Worm (Caenorhabditis elegans): Measurements from ENCODE around the gene mut-7.
A peak's percentile ranks its signal among the peaks of the same experiment; 100 is the strongest.

The mut-7 gene

ce11 chrIII:9521410-9522090 lies 20.6 kb downstream of the mut-7 start, which contains the start of the genes clu-1 and prp-40 (continued):
- TF ChIP-seq madf-10 (tag; optimal IDR thresholded peaks at IDR 0.05) = peak; percentile 23
- no peak for TF ChIP-seq B0261.1 (tag; optimal IDR thresholded peaks at IDR 0.05)
- peak; percentile 70 for TF ChIP-seq rcor-1 (GFP tag; IDR thresholded peaks at IDR 0.05)
- peak; percentile 37 for TF ChIP-seq gei-17 (GFP tag; optimal IDR thresholded peaks at IDR 0.05)
- no peak for TF ChIP-seq somi-1 (GFP tag; optimal IDR thresholded peaks at IDR 0.05)
- TF ChIP-seq pbrm-1 (GFP tag; IDR thresholded peaks at IDR 0.05) = peak; percentile 87
- TF ChIP-seq bed-2 (GFP tag; IDR thresholded peaks at IDR 0.05) = no peak
- TF ChIP-seq attf-3 (GFP tag; conservative IDR thresholded peaks at IDR 0.05) = peak; percentile 56; the same call in 1 of the 2 replicates
- TF ChIP-seq ceh-79 (tag; optimal IDR thresholded peaks at IDR 0.05) = no peak
- no peak for TF ChIP-seq F55B11.4 (tag; optimal IDR thresholded peaks at IDR 0.05; ENCODE audit: borderline replicate concordance, insufficient read depth)
- no peak for TF ChIP-seq snpc-3.4 (tag; optimal IDR thresholded peaks at IDR 0.05)
- peak; percentile 80; the same call in 1 of the 2 replicates for TF ChIP-seq Y53G8AR.9 (GFP tag; conservative IDR thresholded peaks at IDR 0.05)
- TF ChIP-seq rpc-1 (optimal IDR thresholded peaks at IDR 0.05) = no peak
- no peak for TF ChIP-seq rpc-1 (tag; optimal IDR thresholded peaks at IDR 0.05)
- TF ChIP-seq F22D6.2 (tag; optimal IDR thresholded peaks at IDR 0.05) = no peak
- peak; percentile 58 for TF ChIP-seq tbp1 (GFP tag; optimal IDR thresholded peaks at IDR 0.05)
- peak; percentile 75 for TF ChIP-seq hmg-1.2 (GFP tag; IDR thresholded peaks at IDR 0.05)
- TF ChIP-seq dox-1 (GFP tag; IDR thresholded peaks at IDR 0.05) = peak; percentile 94
- peak; percentile 45 for TF ChIP-seq madf-8 (GFP tag; conservative IDR thresholded peaks at IDR 0.05)

DNA sequence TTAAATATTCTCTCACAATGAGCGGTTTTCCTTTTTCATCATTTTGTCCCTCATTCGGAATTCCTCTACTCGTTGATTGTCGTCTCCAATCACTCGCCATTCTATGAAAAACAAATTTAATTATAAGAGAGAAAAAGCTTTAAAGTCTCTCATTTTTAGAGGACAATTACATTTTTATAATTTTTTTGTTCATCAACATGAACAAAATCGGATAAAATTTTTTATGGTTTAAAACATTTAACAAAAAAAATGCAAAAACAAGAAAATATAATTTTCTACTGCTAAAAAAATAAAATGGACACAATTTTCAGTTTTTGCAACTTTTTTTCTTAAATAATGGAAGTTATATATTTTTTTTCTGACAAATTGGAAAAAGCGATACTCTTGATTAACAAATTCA lies 26.0 kb downstream of the mut-7 start, which contains the start of gene F55H2.7:
Gene F55H2.7 (minus strand): TSS at position 101 of the 400 bp plus-strand sequence.
- TF ChIP-seq mel-28 (tag; optimal IDR thresholded peaks at IDR 0.05; ENCODE audit: borderline replicate concordance) = no peak
- TF ChIP-seq snpc-3.4 (tag; optimal IDR thresholded peaks at IDR 0.05) = peak; percentile 8

ce11 chrIII:9513569-9513968 lies 28.6 kb downstream of the mut-7 start, which contains the start of gene F55H2.8:
Gene F55H2.8, plus strand, starts transcription at chrIII:9513869.
- TF ChIP-seq C17E4.6 (GFP tag; IDR thresholded peaks at IDR 0.05) (no peak), pbrm-1 (GFP tag; IDR thresholded peaks at IDR 0.05) (no peak), ets-4 (GFP tag; optimal IDR thresholded peaks at IDR 0.05) (no peak), nfya-2 (GFP tag; IDR thresholded peaks at IDR 0.05) (no peak), lin-26 (GFP tag; IDR thresholded peaks at IDR 0.05) (no peak), lag-1 (GFP tag; IDR thresholded peaks at IDR 0.05) (no peak), efl-1 (GFP tag; optimal IDR thresholded peaks at IDR 0.05) (no peak), madf-3 (GFP tag; IDR thresholded peaks at IDR 0.05) (no peak), ceh-91 (GFP tag; IDR thresholded peaks at IDR 0.05) (no peak), nhr-120 (GFP tag; IDR thresholded peaks at IDR 0.05) (no peak), F37B4.10 (GFP tag; IDR thresholded peaks at IDR 0.05) (no peak), dox-1 (GFP tag; IDR thresholded peaks at IDR 0.05) (no peak), bed-2 (GFP tag; IDR thresholded peaks at IDR 0.05) (no peak), B0035.1 (tag; optimal IDR thresholded peaks at IDR 0.05) (no peak)

DNA sequence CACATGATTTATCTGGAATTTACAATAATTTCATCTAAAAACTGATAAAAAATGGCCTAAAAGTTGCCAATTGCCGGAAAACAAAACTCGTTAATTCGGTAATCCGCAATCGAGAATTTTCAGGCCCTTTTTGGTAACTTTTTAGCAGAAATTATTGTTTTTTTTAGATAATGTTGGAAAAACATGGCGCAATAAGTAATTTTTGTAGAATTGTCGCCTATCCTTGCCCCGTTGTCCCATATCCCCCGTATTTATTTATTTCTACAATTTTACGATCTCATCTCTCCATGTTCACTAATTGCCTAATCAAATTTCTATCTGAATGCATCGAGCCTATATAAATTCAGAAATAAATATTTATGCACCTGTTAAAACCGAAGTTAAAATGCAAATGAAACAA lies 29.2 kb downstream of the mut-7 start:
- no peak for TF ChIP-seq ztf-26 (tag; optimal IDR thresholded peaks at IDR 0.05)
- TF ChIP-seq hrde-1 (tag; optimal IDR thresholded peaks at IDR 0.05; ENCODE audit: borderline replicate concordance) = peak; percentile 14
- TF ChIP-seq F23B12.7 (tag; optimal IDR thresholded peaks at IDR 0.05; ENCODE audit: insufficient read depth) = no peak
- TF ChIP-seq mcd-1 (GFP tag; IDR thresholded peaks at IDR 0.05) = no peak
- TF ChIP-seq unc-62 (GFP tag; optimal IDR thresholded peaks at IDR 0.05) = no peak
- no peak for TF ChIP-seq ztf-28 (GFP tag; IDR thresholded peaks at IDR 0.05)
- TF ChIP-seq D2030.7 (GFP tag; IDR thresholded peaks at IDR 0.05) = no peak
- TF ChIP-seq ceh-27 (GFP tag; optimal IDR thresholded peaks at IDR 0.05) = no peak
- TF ChIP-seq atf-7 (tag; optimal IDR thresholded peaks at IDR 0.05) = no peak
- TF ChIP-seq nfyb-1 (GFP tag; IDR thresholded peaks at IDR 0.05) = no peak
- 0 out of 2 replicates have a peak, but pooled peaks have one; percentile 17 for TF ChIP-seq hmg-1.2 (GFP tag; IDR thresholded peaks at IDR 0.05)
- 0 out of 2 replicates have a peak, but pooled peaks have one; percentile 29 for TF ChIP-seq Y79H2A.3 (GFP tag; conservative IDR thresholded peaks at IDR 0.05)
- TF ChIP-seq athp-1 (tag; optimal IDR thresholded peaks at IDR 0.05) = peak; percentile 8
- peak; percentile 2 for TF ChIP-seq snpc-1.3 (tag; optimal IDR thresholded peaks at IDR 0.05; ENCODE audit: insufficient read depth)
